Worm (Caenorhabditis elegans): ENCODE data around the gene pqn-48.

The pqn-48 gene

DNA sequence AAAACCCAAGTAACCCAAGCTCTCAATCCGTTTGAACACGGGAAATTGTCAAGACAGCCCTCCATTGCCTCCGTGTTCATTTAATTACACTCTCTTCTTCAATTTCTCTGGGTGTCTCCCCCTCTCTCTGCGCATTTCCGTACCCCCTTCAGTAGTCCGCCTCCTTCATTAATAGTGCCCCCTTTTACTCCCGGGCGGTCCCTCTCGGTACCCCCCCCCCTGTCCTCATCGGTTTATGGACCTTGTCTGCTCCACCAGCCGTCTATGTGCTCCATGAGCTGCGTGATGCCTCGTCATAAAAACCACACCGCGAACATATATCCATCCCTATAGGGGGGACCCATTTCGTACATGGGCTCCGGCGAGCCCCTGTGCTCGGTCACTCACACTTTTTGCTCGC, 39.1 kb upstream of the pqn-48 start:
- TF ChIP-seq tbp1 (GFP tag; optimal IDR thresholded peaks at IDR 0.05) (no peak), hmg-1.2 (GFP tag; IDR thresholded peaks at IDR 0.05) (no peak), K11D2.4 (GFP tag; IDR thresholded peaks at IDR 0.05) (no peak), T07F8.4 (tag; optimal IDR thresholded peaks at IDR 0.05) (no peak), ceh-100 (GFP tag; IDR thresholded peaks at IDR 0.05) (no peak), egrh-3 (GFP tag; IDR thresholded peaks at IDR 0.05) (peak; percentile 11; the same call in 1 of the 2 replicates), bed-2 (GFP tag; IDR thresholded peaks at IDR 0.05) (no peak), hlh-12 (tag; optimal IDR thresholded peaks at IDR 0.05) (no peak), F33H1.4 (GFP tag; IDR thresholded peaks at IDR 0.05) (no peak), chd-7 (tag; optimal IDR thresholded peaks at IDR 0.05) (no peak), dpl-1 (GFP tag; optimal IDR thresholded peaks at IDR 0.05) (no peak), C06A6.2 (GFP tag; conservative IDR thresholded peaks at IDR 0.05) (no peak), aptf-2 (GFP tag; conservative IDR thresholded peaks at IDR 0.05) (0 out of 2 replicates have a peak, but pooled peaks have one; percentile 54), dox-1 (GFP tag; IDR thresholded peaks at IDR 0.05) (0 out of 2 replicates have a peak, but pooled peaks have one; percentile 36), nfya-1 (tag; optimal IDR thresholded peaks at IDR 0.05; ENCODE audit: borderline replicate concordance, insufficient read depth) (no peak), him-1 (tag; optimal IDR thresholded peaks at IDR 0.05) (no peak), bed-1 (GFP tag; IDR thresholded peaks at IDR 0.05) (no peak), nhr-120 (GFP tag; IDR thresholded peaks at IDR 0.05) (no peak), sdz-38 (tag; optimal IDR thresholded peaks at IDR 0.05) (no peak), F49E8.2 (tag; optimal IDR thresholded peaks at IDR 0.05; ENCODE audit: insufficient read depth) (no peak), ztf-25 (GFP tag; IDR thresholded peaks at IDR 0.05) (no peak), D2030.7 (GFP tag; IDR thresholded peaks at IDR 0.05) (no peak), ceh-91 (GFP tag; IDR thresholded peaks at IDR 0.05) (no peak), tbx-9 (tag; optimal IDR thresholded peaks at IDR 0.05; ENCODE audit: borderline replicate concordance) (no peak), zfh-2 (GFP tag; conservative IDR thresholded peaks at IDR 0.05) (peak; percentile 74)

ce11 chrII:4000430-4000829, 38.3 kb upstream of the pqn-48 start:
- TF ChIP-seq ceh-58 (GFP tag; IDR thresholded peaks at IDR 0.05), result no peak
- TF ChIP-seq ZK185.1 (tag; optimal IDR thresholded peaks at IDR 0.05; ENCODE audit: poor library complexity, severe bottlenecking), result no peak
- TF ChIP-seq F37B4.10 (GFP tag; IDR thresholded peaks at IDR 0.05), result no peak
- no peak for TF ChIP-seq F55B11.4 (tag; optimal IDR thresholded peaks at IDR 0.05; ENCODE audit: borderline replicate concordance, insufficient read depth)

DNA sequence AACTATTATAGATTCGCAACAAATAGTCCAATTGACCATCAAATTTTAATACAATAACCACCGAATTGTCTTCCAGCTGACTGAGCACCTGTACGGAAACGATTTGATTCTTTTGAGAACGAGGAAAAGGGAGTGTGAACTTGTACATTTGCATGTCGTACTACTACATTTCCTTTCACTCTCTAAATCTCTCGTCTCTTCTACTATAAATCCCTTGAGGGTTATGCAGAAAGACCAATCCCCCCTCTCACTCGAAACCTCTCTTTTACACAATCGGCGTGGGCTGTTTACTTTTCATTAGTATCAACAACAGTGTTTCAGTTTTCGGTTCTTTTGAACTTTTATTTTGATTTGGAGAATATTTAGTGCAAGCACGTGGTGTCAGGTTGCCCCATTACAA, 36.5 kb upstream of the pqn-48 start:
- TF ChIP-seq Y53F4B.3 (GFP tag; IDR thresholded peaks at IDR 0.05), result no peak
- no peak for TF ChIP-seq gei-17 (GFP tag; optimal IDR thresholded peaks at IDR 0.05)
- TF ChIP-seq nhr-80 (tag; optimal IDR thresholded peaks at IDR 0.05), result no peak
- TF ChIP-seq B0019.2 (GFP tag; conservative IDR thresholded peaks at IDR 0.05), result no peak
- no peak for TF ChIP-seq B0261.1 (tag; optimal IDR thresholded peaks at IDR 0.05)
- TF ChIP-seq ceh-40 (GFP tag; IDR thresholded peaks at IDR 0.05), result no peak
- TF ChIP-seq ztf-25 (GFP tag; IDR thresholded peaks at IDR 0.05), result no peak
- no peak for TF ChIP-seq snpc-3.4 (tag; optimal IDR thresholded peaks at IDR 0.05)
- no peak for TF ChIP-seq ets-4 (GFP tag; optimal IDR thresholded peaks at IDR 0.05)
- no peak for TF ChIP-seq ZK185.1 (tag; optimal IDR thresholded peaks at IDR 0.05; ENCODE audit: poor library complexity, severe bottlenecking)
- no peak for TF ChIP-seq let-607 (tag; optimal IDR thresholded peaks at IDR 0.05)
- no peak for TF ChIP-seq zfh-2 (GFP tag; conservative IDR thresholded peaks at IDR 0.05)
- no peak for TF ChIP-seq fkh-3 (tag; optimal IDR thresholded peaks at IDR 0.05)
